In the genomic region with DNA sequence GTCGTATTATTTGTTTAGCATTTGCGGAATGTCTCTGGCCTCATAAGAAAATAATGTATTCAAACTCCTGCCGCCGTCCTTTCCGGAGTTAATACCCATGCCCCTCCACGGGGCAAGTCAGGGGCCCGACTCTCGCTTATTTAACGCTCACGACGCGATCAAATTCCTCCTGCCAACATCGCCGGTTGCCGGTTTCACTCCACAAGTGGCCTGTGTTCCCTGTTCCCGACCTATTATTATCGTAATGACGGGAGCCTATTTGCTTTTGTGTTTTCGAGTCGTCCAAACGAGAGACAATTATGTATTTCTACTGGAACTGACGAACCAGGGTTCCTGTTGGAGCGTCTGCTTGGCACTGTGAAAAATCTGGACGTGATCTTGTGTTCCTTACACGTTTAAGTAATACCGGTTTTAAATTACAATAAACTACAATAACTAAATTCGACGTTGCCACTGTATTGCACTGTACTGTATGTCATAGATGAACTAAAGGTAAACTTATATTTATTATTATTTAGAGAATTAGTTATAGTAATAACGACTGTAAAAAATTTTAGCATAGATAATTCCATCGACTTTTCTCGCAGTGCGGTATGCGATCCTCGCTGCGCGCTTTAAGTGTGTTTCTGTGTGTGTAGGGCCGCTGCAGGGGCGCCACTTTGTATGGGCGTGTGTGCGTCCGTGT, we compare ENCODE assay signal across 3 fruit fly cellular contexts.
TF ChIP-seq lines count a peak whose summit lies in the region.

No protein-coding gene starts in this region.

TF ChIP-seq in whole organism, embryonic, 481 proteins besides CTCF, POLR2A, EP300 and RAD21 (continued from another document and continues in another):
- TF ChIP-seq Atf-2 (GFP tag; optimal IDR thresholded peaks at IDR 0.05; lab: Kevin White, UChicago) (no peak), HmgZ (tag; optimal IDR thresholded peaks at IDR 0.05; lab: Kevin White, UChicago) (no peak), org-1 (GFP tag; optimal IDR thresholded peaks at IDR 0.05; lab: Kevin White, UChicago) (peak; percentile 24), CG1647 (GFP tag; optimal IDR thresholded peaks at IDR 0.05; lab: Kevin White, UChicago) (no peak), CG17829 (tag; optimal IDR thresholded peaks at IDR 0.05; lab: Kevin White, UChicago) (peak; percentile 81), CG18262 (tag; optimal IDR thresholded peaks at IDR 0.05; lab: Kevin White, UChicago) (peak; percentile 87), Dad (GFP tag; optimal IDR thresholded peaks at IDR 0.05; lab: Kevin White, UChicago) (peak; percentile 1), CG10654 (GFP tag; optimal IDR thresholded peaks at IDR 0.05; lab: Kevin White, UChicago) (peak; percentile 1), Asciz (GFP tag; optimal IDR thresholded peaks at IDR 0.05; lab: Kevin White, UChicago) (no peak), CG18011 (GFP tag; optimal IDR thresholded peaks at IDR 0.05; lab: Kevin White, UChicago) (no peak), Chrac-16 (GFP tag; optimal IDR thresholded peaks at IDR 0.05; lab: Kevin White, UChicago) (peak; percentile 48), az2 (GFP tag; optimal IDR thresholded peaks at IDR 0.05; lab: Kevin White, UChicago) (peak; percentile 25), CG13123 (GFP tag; optimal IDR thresholded peaks at IDR 0.05; lab: Kevin White, UChicago) (peak; percentile 16), bab2 (GFP tag; optimal IDR thresholded peaks at IDR 0.05; lab: Kevin White, UChicago) (no peak), Xrp1 (GFP tag; IDR thresholded peaks at IDR 0.05; lab: Robert Waterston, UW) (peak; percentile 77), Ptx1 (GFP tag; IDR thresholded peaks at IDR 0.05; lab: Robert Waterston, UW) (no peak), pho (GFP tag; optimal IDR thresholded peaks at IDR 0.05; lab: Kevin White, UChicago) (no peak), GATAe (GFP tag; conservative IDR thresholded peaks at IDR 0.05; lab: Robert Waterston, UW) (no peak), ase (GFP tag; IDR thresholded peaks at IDR 0.05; lab: Robert Waterston, UW) (no peak), Dip3 (GFP tag; optimal IDR thresholded peaks at IDR 0.05; lab: Kevin White, UChicago) (no peak), grau (tag; optimal IDR thresholded peaks at IDR 0.05; lab: Kevin White, UChicago) (peak; percentile 55), zf30C (GFP tag; optimal IDR thresholded peaks at IDR 0.05; lab: Kevin White, UChicago) (peak; percentile 99), CG6854 (GFP tag; optimal IDR thresholded peaks at IDR 0.05; lab: Kevin White, UChicago) (no peak), CG11695 (GFP tag; IDR thresholded peaks at IDR 0.05; lab: Robert Waterston, UW) (peak; percentile 18; the same call in 1 of the 3 replicates), CG8924 (tag; optimal IDR thresholded peaks at IDR 0.05; lab: Kevin White, UChicago) (peak; percentile 62), tup (GFP tag; optimal IDR thresholded peaks at IDR 0.05; lab: Kevin White, UChicago) (peak; percentile 18), CG12299 (tag; optimal IDR thresholded peaks at IDR 0.05; lab: Kevin White, UChicago) (no peak), sna (GFP tag; IDR thresholded peaks at IDR 0.05; lab: Robert Waterston, UW; ENCODE audit: partially characterized antibody) (no peak), CG1024 (GFP tag; IDR thresholded peaks at IDR 0.05; lab: Robert Waterston, UW) (no peak), Bdp1 (GFP tag; optimal IDR thresholded peaks at IDR 0.05; lab: Kevin White, UChicago) (no peak), abd-A (tag; optimal IDR thresholded peaks at IDR 0.05; lab: Kevin White, UChicago) (no peak), Dbx (GFP tag; IDR thresholded peaks at IDR 0.05; lab: Robert Waterston, UW) (no peak), CG12659 (GFP tag; optimal IDR thresholded peaks at IDR 0.05; lab: Kevin White, UChicago) (no peak), ara (GFP tag; IDR thresholded peaks at IDR 0.05; lab: Robert Waterston, UW) (0 out of 2 replicates have a peak, but pooled peaks have one; percentile 42), B-H2 (GFP tag; optimal IDR thresholded peaks at IDR 0.05; lab: Kevin White, UChicago) (no peak), ap (GFP tag; IDR thresholded peaks at IDR 0.05; lab: Robert Waterston, UW) (no peak), Hr39 (optimal IDR thresholded peaks at IDR 0.05; lab: Kevin White, UChicago) (no peak), CG11504 (tag; optimal IDR thresholded peaks at IDR 0.05; lab: Kevin White, UChicago) (peak; percentile 16), Hmr (GFP tag; optimal IDR thresholded peaks at IDR 0.05; lab: Kevin White, UChicago) (no peak), jumu (GFP tag; optimal IDR thresholded peaks at IDR 0.05; lab: Kevin White, UChicago) (peak; percentile 10), Sox100B (GFP tag; optimal IDR thresholded peaks at IDR 0.05; lab: Kevin White, UChicago) (no peak), Usf (GFP tag; optimal IDR thresholded peaks at IDR 0.05; lab: Kevin White, UChicago) (peak; percentile 56)

TF ChIP-seq in whole organism, prepupa, 60 proteins besides CTCF, POLR2A, EP300 and RAD21 (continued from another document):
- peak; percentile 87 for TF ChIP-seq fd59A (GFP tag; optimal IDR thresholded peaks at IDR 0.05; lab: Kevin White, UChicago)
- peak; percentile 88 to 89 for TF ChIP-seq ss (GFP tag; optimal IDR thresholded peaks at IDR 0.05; lab: Kevin White, UChicago)
- peak; percentile 63 for TF ChIP-seq acj6 (GFP tag; optimal IDR thresholded peaks at IDR 0.05; lab: Kevin White, UChicago)
- peak; percentile 79 for TF ChIP-seq CG3919 (GFP tag; optimal IDR thresholded peaks at IDR 0.05; lab: Kevin White, UChicago)
- TF ChIP-seq Hr38 (GFP tag; optimal IDR thresholded peaks at IDR 0.05; lab: Kevin White, UChicago): no peak
- TF ChIP-seq Eip78C (GFP tag; lab: Kevin White, UChicago): peak; percentile 96
- TF ChIP-seq CG6276 (GFP tag; optimal IDR thresholded peaks at IDR 0.05; lab: Kevin White, UChicago): peak; percentile 11
- peak; percentile 41 for TF ChIP-seq Hr4 (GFP tag; optimal IDR thresholded peaks at IDR 0.05; lab: Kevin White, UChicago)
- TF ChIP-seq esn (GFP tag; optimal IDR thresholded peaks at IDR 0.05; lab: Kevin White, UChicago): peak; percentile 78
- no peak for TF ChIP-seq fd85E (GFP tag; optimal IDR thresholded peaks at IDR 0.05; lab: Kevin White, UChicago)
- peak; percentile 86 for TF ChIP-seq Ets96B (tag; optimal IDR thresholded peaks at IDR 0.05; lab: Kevin White, UChicago)
- TF ChIP-seq CG10669 (GFP tag; optimal IDR thresholded peaks at IDR 0.05; lab: Kevin White, UChicago): peak; percentile 84
- peak; percentile 45 for TF ChIP-seq CG8319 (GFP tag; optimal IDR thresholded peaks at IDR 0.05; lab: Kevin White, UChicago)
- TF ChIP-seq fkh (GFP tag; optimal IDR thresholded peaks at IDR 0.05; lab: Kevin White, UChicago): peak; percentile 7
- peak; percentile 82 for TF ChIP-seq Met (GFP tag; optimal IDR thresholded peaks at IDR 0.05; lab: Kevin White, UChicago)
- peak; percentile 61 for TF ChIP-seq lz (GFP tag; optimal IDR thresholded peaks at IDR 0.05; lab: Kevin White, UChicago)
- TF ChIP-seq Ets21C (GFP tag; optimal IDR thresholded peaks at IDR 0.05; lab: Kevin White, UChicago): peak; percentile 17
- TF ChIP-seq Sox14 (GFP tag; optimal IDR thresholded peaks at IDR 0.05; lab: Kevin White, UChicago): peak; percentile 63
- TF ChIP-seq CG9139 (GFP tag; optimal IDR thresholded peaks at IDR 0.05; lab: Kevin White, UChicago): peak; percentile 72
- TF ChIP-seq Lpt (GFP tag; optimal IDR thresholded peaks at IDR 0.05; lab: Kevin White, UChicago): peak; percentile 57
- TF ChIP-seq dac (GFP tag; optimal IDR thresholded peaks at IDR 0.05; lab: Kevin White, UChicago): peak; percentile 18
- peak; percentile 46 for TF ChIP-seq Sox15 (GFP tag; optimal IDR thresholded peaks at IDR 0.05; lab: Kevin White, UChicago)
- TF ChIP-seq CG16779 (tag; optimal IDR thresholded peaks at IDR 0.05; lab: Kevin White, UChicago): peak; percentile 71
- peak; percentile 89 for TF ChIP-seq CG6808 (GFP tag; optimal IDR thresholded peaks at IDR 0.05; lab: Kevin White, UChicago)
- TF ChIP-seq salr (GFP tag; optimal IDR thresholded peaks at IDR 0.05; lab: Kevin White, UChicago): peak; percentile 73 to 75
- peak; percentile 64 for TF ChIP-seq CG32006 (GFP tag; optimal IDR thresholded peaks at IDR 0.05; lab: Kevin White, UChicago)
- peak; percentile 62 for TF ChIP-seq net (GFP tag; optimal IDR thresholded peaks at IDR 0.05; lab: Kevin White, UChicago)
- TF ChIP-seq OdsH (GFP tag; optimal IDR thresholded peaks at IDR 0.05; lab: Kevin White, UChicago): peak; percentile 76
- 0 out of 3 replicates have a peak, but pooled peaks have one; percentile 9 for TF ChIP-seq eg (GFP tag; IDR thresholded peaks at IDR 0.05; lab: Robert Waterston, UW)
- TF ChIP-seq svp (GFP tag; lab: Kevin White, UChicago): peak; percentile 82
- peak; percentile 80 for TF ChIP-seq achi (GFP tag; optimal IDR thresholded peaks at IDR 0.05; lab: Kevin White, UChicago)
- TF ChIP-seq CG1621 (tag; optimal IDR thresholded peaks at IDR 0.05; lab: Kevin White, UChicago): peak; percentile 77
- peak; percentile 79 for TF ChIP-seq Eip75B (GFP tag; optimal IDR thresholded peaks at IDR 0.05; lab: Kevin White, UChicago)
- TF ChIP-seq CG6163 (GFP tag; IDR thresholded peaks at IDR 0.05; lab: Robert Waterston, UW): peak; percentile 57; the same call in 2 of the 3 replicates
- TF ChIP-seq vri (GFP tag; optimal IDR thresholded peaks at IDR 0.05; lab: Kevin White, UChicago): peak; percentile 70
- TF ChIP-seq pdm3 (GFP tag; optimal IDR thresholded peaks at IDR 0.05; lab: Kevin White, UChicago): peak; percentile 75
- peak; percentile 68 for TF ChIP-seq topi (GFP tag; optimal IDR thresholded peaks at IDR 0.05; lab: Kevin White, UChicago)
- peak; percentile 90 for TF ChIP-seq CG3032 (tag; optimal IDR thresholded peaks at IDR 0.05; lab: Kevin White, UChicago)
- TF ChIP-seq CG11762 (GFP tag; optimal IDR thresholded peaks at IDR 0.05; lab: Kevin White, UChicago; ENCODE audit: insufficient read depth): peak; percentile 61
- TF ChIP-seq CG8119 (GFP tag; IDR thresholded peaks at IDR 0.05; lab: Robert Waterston, UW): peak; percentile 64
- peak; percentile 35; the same call in 1 of the 2 replicates for TF ChIP-seq Gug (GFP tag; IDR thresholded peaks at IDR 0.05; lab: Robert Waterston, UW)
TF ChIP-seq in whole organism, prepupa: peak in this region for 57.

TF ChIP-seq in whole organism, wandering third instar larva, 38 proteins besides CTCF, POLR2A, EP300 and RAD21 (continued from another document):
- TF ChIP-seq br (GFP tag; optimal IDR thresholded peaks at IDR 0.05; lab: Kevin White, UChicago) (peak; percentile 71), CrebA (GFP tag; optimal IDR thresholded peaks at IDR 0.05; lab: Kevin White, UChicago; ENCODE audit: borderline replicate concordance) (no peak), CG9705 (GFP tag; optimal IDR thresholded peaks at IDR 0.05; lab: Kevin White, UChicago) (peak; percentile 74), lola (GFP tag; optimal IDR thresholded peaks at IDR 0.05; lab: Kevin White, UChicago) (no peak), psq (GFP tag; optimal IDR thresholded peaks at IDR 0.05; lab: Kevin White, UChicago) (peak; percentile 62), Sp1 (GFP tag; optimal IDR thresholded peaks at IDR 0.05; lab: Kevin White, UChicago) (peak; percentile 80), Dfd (GFP tag; optimal IDR thresholded peaks at IDR 0.05; lab: Kevin White, UChicago) (no peak), usp (GFP tag; optimal IDR thresholded peaks at IDR 0.05; lab: Kevin White, UChicago) (no peak), fru (GFP tag; optimal IDR thresholded peaks at IDR 0.05; lab: Kevin White, UChicago) (peak; percentile 71), foxo (GFP tag; optimal IDR thresholded peaks at IDR 0.05; lab: Kevin White, UChicago) (peak in 1 of 2 experiments; percentile 63), rgr (GFP tag; optimal IDR thresholded peaks at IDR 0.05; lab: Kevin White, UChicago) (peak; percentile 66), sage (GFP tag; optimal IDR thresholded peaks at IDR 0.05; lab: Kevin White, UChicago) (peak; percentile 59), dsf (GFP tag; optimal IDR thresholded peaks at IDR 0.05; lab: Kevin White, UChicago; ENCODE audit: borderline replicate concordance) (no peak), OdsH (GFP tag; optimal IDR thresholded peaks at IDR 0.05; lab: Kevin White, UChicago) (peak; percentile 79)
